Fruit fly (Drosophila melanogaster): ENCODE results near the gene xit.

Gene xit

dm6 chrX:6843841-6844440 lies 23.1 kb downstream of the xit start, which contains the start of the genes CG14435 and Tmf (continued):
- TF ChIP-seq ken (GFP tag; IDR thresholded peaks at IDR 0.05) (peak; percentile 85), Trl (optimal IDR thresholded peaks at IDR 0.05) (no peak), Trl (GFP tag; optimal IDR thresholded peaks at IDR 0.05) (peak; percentile 15), her (GFP tag; optimal IDR thresholded peaks at IDR 0.05) (no peak), gcm (GFP tag; optimal IDR thresholded peaks at IDR 0.05) (peak; percentile 62), NfI (GFP tag; optimal IDR thresholded peaks at IDR 0.05) (peak; percentile 85), scrt (GFP tag; optimal IDR thresholded peaks at IDR 0.05) (peak; percentile 24), sr (GFP tag; IDR thresholded peaks at IDR 0.05) (0 out of 3 replicates have a peak, but pooled peaks have one; percentile 41), CG10462 (GFP tag; optimal IDR thresholded peaks at IDR 0.05) (peak; percentile 58), toy (GFP tag; IDR thresholded peaks at IDR 0.05) (peak; percentile 65), HmgD (GFP tag; optimal IDR thresholded peaks at IDR 0.05) (no peak), dati (GFP tag; IDR thresholded peaks at IDR 0.05) (no peak), wdn (GFP tag; IDR thresholded peaks at IDR 0.05) (peak; percentile 76), lab (GFP tag; optimal IDR thresholded peaks at IDR 0.05) (peak; percentile 82), ttk (GFP tag; IDR thresholded peaks at IDR 0.05) (peak; percentile 76), CG11085 (GFP tag; IDR thresholded peaks at IDR 0.05) (peak; percentile 78), Scr (GFP tag; IDR thresholded peaks at IDR 0.05; ENCODE audit: partially characterized antibody) (peak; percentile 64), CG13424 (tag; optimal IDR thresholded peaks at IDR 0.05) (peak; percentile 90), bbx (GFP tag; IDR thresholded peaks at IDR 0.05; ENCODE audit: partially characterized antibody) (peak; percentile 47; the same call in 1 of the 2 replicates), Antp (GFP tag; optimal IDR thresholded peaks at IDR 0.05) (peak; percentile 28), sob (GFP tag; IDR thresholded peaks at IDR 0.05) (peak; percentile 88), CG17912 (GFP tag; optimal IDR thresholded peaks at IDR 0.05) (peak; percentile 12), CG2202 (tag; optimal IDR thresholded peaks at IDR 0.05) (peak; percentile 19), CG6683 (GFP tag; optimal IDR thresholded peaks at IDR 0.05) (peak; percentile 68), sug (tag; optimal IDR thresholded peaks at IDR 0.05) (peak; percentile 85), mam (GFP tag; optimal IDR thresholded peaks at IDR 0.05) (peak; percentile 66), B-H2 (GFP tag; optimal IDR thresholded peaks at IDR 0.05) (peak; percentile 84), Eip74EF (GFP tag; optimal IDR thresholded peaks at IDR 0.05) (peak in 1 of 2 experiments; percentile 57), NFAT (GFP tag; IDR thresholded peaks at IDR 0.05) (peak; percentile 90), amos (GFP tag; IDR thresholded peaks at IDR 0.05; ENCODE audit: partially characterized antibody) (peak; percentile 43; the same call in 1 of the 2 replicates), CG12299 (tag; optimal IDR thresholded peaks at IDR 0.05) (peak; percentile 62), Deaf1 (tag; optimal IDR thresholded peaks at IDR 0.05) (no peak), CG6254 (GFP tag; optimal IDR thresholded peaks at IDR 0.05) (peak; percentile 53), Dbx (GFP tag; IDR thresholded peaks at IDR 0.05) (peak; percentile 91), CG10431 (GFP tag; optimal IDR thresholded peaks at IDR 0.05) (peak; percentile 57), Hr51 (GFP tag; optimal IDR thresholded peaks at IDR 0.05) (peak; percentile 60 to 82), Gug (GFP tag; IDR thresholded peaks at IDR 0.05) (peak; percentile 90), sens-2 (GFP tag; IDR thresholded peaks at IDR 0.05) (0 out of 2 replicates have a peak, but pooled peaks have one; percentile 46), trh (GFP tag; optimal IDR thresholded peaks at IDR 0.05) (peak; percentile 60), odd (GFP tag; optimal IDR thresholded peaks at IDR 0.05) (peak; percentile 59), nmo (GFP tag; optimal IDR thresholded peaks at IDR 0.05) (peak; percentile 91), CG10274 (GFP tag; optimal IDR thresholded peaks at IDR 0.05) (peak; percentile 42), usp (GFP tag; optimal IDR thresholded peaks at IDR 0.05) (no peak), CG4404 (GFP tag; IDR thresholded peaks at IDR 0.05) (peak; percentile 87), CG12942 (GFP tag; optimal IDR thresholded peaks at IDR 0.05) (peak; percentile 68), CG33557 (GFP tag; optimal IDR thresholded peaks at IDR 0.05) (peak; percentile 78), Stat92E (GFP tag; optimal IDR thresholded peaks at IDR 0.05) (no peak), CG42726 (GFP tag; IDR thresholded peaks at IDR 0.05; ENCODE audit: partially characterized antibody) (0 out of 2 replicates have a peak, but pooled peaks have one; percentile 20), unc-4 (GFP tag; IDR thresholded peaks at IDR 0.05; ENCODE audit: partially characterized antibody) (peak; percentile 55; the same call in 1 of the 2 replicates)
